Fruit fly (Drosophila melanogaster): Measurements from ENCODE around the gene CG4789.

CG4789 gene

dm6 chrX:16783141-16783715, 17.5 kb upstream of the CG4789 start, which contains the start of gene if (continued):
- TF ChIP-seq hth (optimal IDR thresholded peaks at IDR 0.05) (no peak), CG18262 (tag; optimal IDR thresholded peaks at IDR 0.05) (no peak), Doc2 (GFP tag; IDR thresholded peaks at IDR 0.05) (no peak), psq (GFP tag; optimal IDR thresholded peaks at IDR 0.05) (no peak), sd (tag; optimal IDR thresholded peaks at IDR 0.05) (no peak), gro (GFP tag; optimal IDR thresholded peaks at IDR 0.05) (no peak), Med (GFP tag) (peak; percentile 75), yki (optimal IDR thresholded peaks at IDR 0.05) (no peak), ftz-f1 (GFP tag; optimal IDR thresholded peaks at IDR 0.05) (no peak), chinmo (GFP tag; IDR thresholded peaks at IDR 0.05; ENCODE audit: partially characterized antibody) (0 out of 4 replicates have a peak, but pooled peaks have one; percentile 56), her (GFP tag; optimal IDR thresholded peaks at IDR 0.05) (no peak), Myb (GFP tag; optimal IDR thresholded peaks at IDR 0.05) (peak; percentile 39), E2f2 (GFP tag; IDR thresholded peaks at IDR 0.05) (peak; percentile 87), CG12744 (GFP tag; optimal IDR thresholded peaks at IDR 0.05) (no peak), amos (GFP tag; IDR thresholded peaks at IDR 0.05; ENCODE audit: partially characterized antibody) (peak; percentile 33; the same call in 1 of the 2 replicates), klu (GFP tag; IDR thresholded peaks at IDR 0.05) (no peak), bigmax (GFP tag; optimal IDR thresholded peaks at IDR 0.05) (no peak), pzg (GFP tag; optimal IDR thresholded peaks at IDR 0.05) (no peak), Pdp1 (GFP tag; optimal IDR thresholded peaks at IDR 0.05) (no peak), CG1603 (tag; optimal IDR thresholded peaks at IDR 0.05) (peak; percentile 24), bbx (GFP tag; IDR thresholded peaks at IDR 0.05; ENCODE audit: partially characterized antibody) (peak; percentile 31; the same call in 1 of the 2 replicates), CG8290 (GFP tag; optimal IDR thresholded peaks at IDR 0.05) (no peak), CG8290 (tag; optimal IDR thresholded peaks at IDR 0.05) (peak in 1 of 2 experiments; percentile 25), nau (GFP tag; optimal IDR thresholded peaks at IDR 0.05) (no peak), Opbp (GFP tag; IDR thresholded peaks at IDR 0.05; ENCODE audit: partially characterized antibody) (no peak), z (GFP tag; IDR thresholded peaks at IDR 0.05) (0 out of 3 replicates have a peak, but pooled peaks have one; percentile 42), nom (GFP tag; optimal IDR thresholded peaks at IDR 0.05) (no peak), hkb (optimal IDR thresholded peaks at IDR 0.05) (no peak), hkb (GFP tag; IDR thresholded peaks at IDR 0.05) (0 out of 2 replicates have a peak, but pooled peaks have one; percentile 20), Blimp-1 (GFP tag; optimal IDR thresholded peaks at IDR 0.05) (peak; percentile 7), Dp (GFP tag; optimal IDR thresholded peaks at IDR 0.05) (peak; percentile 81), CG10959 (GFP tag; IDR thresholded peaks at IDR 0.05) (no peak), PHDP (tag; optimal IDR thresholded peaks at IDR 0.05) (no peak), Jarid2 (GFP tag; optimal IDR thresholded peaks at IDR 0.05) (peak; percentile 59), CG1832 (GFP tag; optimal IDR thresholded peaks at IDR 0.05) (no peak), CG17612 (GFP tag; IDR thresholded peaks at IDR 0.05) (no peak)

- TF ChIP-seq CG17802 (tag; optimal IDR thresholded peaks at IDR 0.05) = no peak
- no peak for TF ChIP-seq row (GFP tag; IDR thresholded peaks at IDR 0.05)
- no peak for TF ChIP-seq bab2 (GFP tag; optimal IDR thresholded peaks at IDR 0.05)
- TF ChIP-seq Trl (optimal IDR thresholded peaks at IDR 0.05) = no peak
- TF ChIP-seq Trl (GFP tag; optimal IDR thresholded peaks at IDR 0.05) = no peak
- no peak for TF ChIP-seq sc (optimal IDR thresholded peaks at IDR 0.05)
- TF ChIP-seq sc (GFP tag; optimal IDR thresholded peaks at IDR 0.05) = no peak
- no peak for TF ChIP-seq gro (GFP tag; optimal IDR thresholded peaks at IDR 0.05)
- no peak for TF ChIP-seq CG3163 (GFP tag; optimal IDR thresholded peaks at IDR 0.05)
- TF ChIP-seq Med (GFP tag) = peak; percentile 37
- peak in 1 of 2 experiments; percentile 65 for TF ChIP-seq Pdp1 (GFP tag; optimal IDR thresholded peaks at IDR 0.05)
- TF ChIP-seq CG11247 (GFP tag; IDR thresholded peaks at IDR 0.05) = no peak
- TF ChIP-seq mam (GFP tag; optimal IDR thresholded peaks at IDR 0.05) = no peak
- TF ChIP-seq Atf6 (GFP tag; IDR thresholded peaks at IDR 0.05) = no peak
- no peak for TF ChIP-seq Doc2 (GFP tag; IDR thresholded peaks at IDR 0.05)
- TF ChIP-seq CG4617 (GFP tag; optimal IDR thresholded peaks at IDR 0.05; ENCODE audit: borderline replicate concordance) = peak; percentile 35
- TF ChIP-seq CG10543 (GFP tag; optimal IDR thresholded peaks at IDR 0.05) = no peak
- TF ChIP-seq bbx (GFP tag; IDR thresholded peaks at IDR 0.05; ENCODE audit: partially characterized antibody) = peak; percentile 36; the same call in 1 of the 2 replicates
- no peak for TF ChIP-seq CG9727 (GFP tag; optimal IDR thresholded peaks at IDR 0.05)
- no peak for TF ChIP-seq Hr39 (optimal IDR thresholded peaks at IDR 0.05)
- no peak for TF ChIP-seq Spps (tag; optimal IDR thresholded peaks at IDR 0.05)
- no peak for TF ChIP-seq CG11093 (GFP tag; IDR thresholded peaks at IDR 0.05)
Observed at dm6 chrX:16783743-16784142, 17.0 kb upstream of the CG4789 start, which contains the start of gene mRpL22. Gene mRpL22 (plus strand): TSS chrX:16783933.

Data from whole organism, embryonic.